Worm (Caenorhabditis elegans) whole organism, L4 larva: ENCODE measurements around the gene zfp-1.

Experiments
- F10B5.3 ChIP-seq: sonication (generic microtip); optimal IDR thresholded peaks from 2 replicates; lab custom pipeline; 2016; ENCODE audit warnings: mild to moderate bottlenecking, missing genetic modification characterization, missing compliant biosample characterization
- F26F4.8 ChIP-seq: fragments of 200-800 bp; sonication (Bioruptor generic); conservative IDR thresholded peaks from 2 replicates; pipeline ENCODE4 v1.3.6; 2022; ENCODE audit warnings: missing genetic modification characterization, missing compliant biosample characterization
- F44E2.7 ChIP-seq: fragments of 200-800 bp; sonication (Bioruptor generic); IDR thresholded peaks from 2 replicates; pipeline ENCODE4 v2.1.2; 2022; ENCODE audit warnings: missing genetic modification characterization, missing compliant biosample characterization
- T26A8.4 ChIP-seq: fragments of 200-800 bp; sonication (Bioruptor generic); IDR thresholded peaks from 2 replicates; pipeline ENCODE4 v1.3.6; 2022; ENCODE audit warnings: missing genetic modification characterization, missing compliant biosample characterization
- Y105C5A.15 ChIP-seq: fragments of 200-800 bp; sonication (Bioruptor generic); IDR thresholded peaks from 2 replicates; pipeline ENCODE4 v1.3.6; 2022; ENCODE audit warnings: missing genetic modification characterization, missing compliant biosample characterization
- Y48G9A.11 ChIP-seq: fragments of 200-800 bp; sonication (Bioruptor generic); IDR thresholded peaks from 2 replicates; pipeline ENCODE4 v1.3.6; 2022; ENCODE audit warnings: missing genetic modification reagents, missing genetic modification characterization, missing compliant biosample characterization
- Y5F2A.4 ChIP-seq: fragments of 200-800 bp; sonication (Bioruptor generic); optimal IDR thresholded peaks from 2 replicates; lab custom pipeline; 2018; ENCODE audit warnings: mild to moderate bottlenecking, missing genetic modification characterization, missing compliant biosample characterization
- ZK337.2 ChIP-seq: fragments of 200-800 bp; sonication (Bioruptor generic); IDR thresholded peaks from 2 replicates; pipeline ENCODE4 v1.3.6; 2022; ENCODE audit warnings: missing genetic modification reagents, missing genetic modification characterization, missing compliant biosample characterization
- aha-1 ChIP-seq: fragments of 150-350 bp; peaks from one replicate; lab custom pipeline; 2014; ENCODE audit warnings: missing biosample characterization, missing genetic modification characterization
- arid-1 ChIP-seq: fragments of 200-800 bp; sonication (Bioruptor generic); conservative IDR thresholded peaks from 2 replicates; pipeline ENCODE4 v1.3.6; 2022; ENCODE audit warnings: missing genetic modification reagents, missing genetic modification characterization, missing compliant biosample characterization
- attf-4 ChIP-seq: sonication (generic microtip); optimal IDR thresholded peaks from 3 replicates; lab custom pipeline; 2017; ENCODE audit warnings: missing biosample characterization, missing genetic modification characterization
- ceh-44 ChIP-seq: fragments of 200-800 bp; sonication (Bioruptor generic); IDR thresholded peaks from 2 replicates; pipeline ENCODE4 v1.3.6; 2022; ENCODE audit warnings: missing genetic modification reagents, missing genetic modification characterization, missing compliant biosample characterization
- ceh-82 ChIP-seq: sonication (generic microtip); optimal IDR thresholded peaks from 2 replicates; lab custom pipeline; 2017; ENCODE audit warnings: missing biosample characterization, missing genetic modification characterization
- ces-1 ChIP-seq: fragments of 150-350 bp; sonication (generic microtip); optimal IDR thresholded peaks from 4 replicates; lab custom pipeline; 2014; ENCODE audit warnings: missing biosample characterization, missing genetic modification reagents, missing genetic modification characterization
- cey-2 ChIP-seq: sonication (generic microtip); optimal IDR thresholded peaks from 3 replicates; lab custom pipeline; 2017; ENCODE audit warnings: missing genetic modification characterization, mild to moderate bottlenecking, missing compliant biosample characterization, antibody characterized with exemption, borderline replicate concordance; ENCODE audit not compliant: insufficient read depth
- ctbp-1 ChIP-seq: fragments of 200-800 bp; sonication (Bioruptor generic); IDR thresholded peaks from 2 replicates; pipeline ENCODE4 v1.3.6; 2022; ENCODE audit warnings: missing genetic modification reagents, missing genetic modification characterization, missing compliant biosample characterization
- daf-12 ChIP-seq: fragments of 150-350 bp; optimal IDR thresholded peaks from 2 replicates; lab custom pipeline; 2014; ENCODE audit warnings: missing biosample characterization, missing genetic modification reagents, missing genetic modification characterization
- daf-16 ChIP-seq, 3 experiments: sonication (generic microtip); optimal IDR thresholded peaks; 2 replicates each; lab custom pipeline; 2016 to 2017; ENCODE audit warnings: missing genetic modification characterization in 3 of 3, missing genetic modification reagents in 3 of 3, mild to moderate bottlenecking in 2 of 3, missing compliant biosample characterization in 2 of 3, missing biosample characterization in 1 of 3, moderate library complexity in 1 of 3
- daf-19 ChIP-seq: fragments of 200-800 bp; sonication (Bioruptor generic); conservative IDR thresholded peaks from 2 replicates; pipeline ENCODE4 v1.3.6; 2022; ENCODE audit warnings: missing genetic modification characterization, missing compliant biosample characterization
- dmd-9 ChIP-seq: fragments of 200-800 bp; sonication (Bioruptor generic); IDR thresholded peaks from 2 replicates; pipeline ENCODE4 v1.3.6; 2022; ENCODE audit warnings: missing genetic modification reagents, missing genetic modification characterization, missing compliant biosample characterization
- dpl-1 ChIP-seq: fragments of 150-350 bp; optimal IDR thresholded peaks from 2 replicates; lab custom pipeline; 2014; ENCODE audit warnings: missing biosample characterization, missing genetic modification reagents, missing genetic modification characterization
- egl-43 ChIP-seq: fragments of 200-800 bp; sonication (Bioruptor generic); IDR thresholded peaks from 2 replicates; pipeline ENCODE4 v1.3.6; 2022; ENCODE audit warnings: missing genetic modification reagents, missing genetic modification characterization, missing compliant biosample characterization
- hif-1 ChIP-seq, 2 experiments: sonication (generic microtip); optimal IDR thresholded peaks; 2 replicates each; lab custom pipeline; 2016 to 2017; ENCODE audit warnings: missing compliant biosample characterization in 2 of 2, missing genetic modification characterization in 2 of 2, missing genetic modification reagents in 2 of 2, missing genotype in 2 of 2, mild to moderate bottlenecking in 1 of 2
- hlh-11 ChIP-seq: fragments of 200-800 bp; sonication (Bioruptor generic); optimal IDR thresholded peaks from 2 replicates; lab custom pipeline; 2018; ENCODE audit warnings: mild to moderate bottlenecking, missing genetic modification characterization, missing compliant biosample characterization
- hlh-30 ChIP-seq: sonication (generic microtip); optimal IDR thresholded peaks from 2 replicates; lab custom pipeline; 2017; ENCODE audit warnings: antibody characterized with exemption, mild to moderate bottlenecking, missing genetic modification characterization, missing compliant biosample characterization; ENCODE audit not compliant: insufficient read depth
- jun-1 ChIP-seq: fragments of 150-350 bp; optimal IDR thresholded peaks from 2 replicates; lab custom pipeline; 2014; ENCODE audit warnings: missing biosample characterization, missing genetic modification reagents, missing genetic modification characterization
- lim-7 ChIP-seq: fragments of 200-800 bp; sonication (Bioruptor generic); IDR thresholded peaks from 2 replicates; pipeline ENCODE4 v1.3.6; 2022; ENCODE audit warnings: missing genetic modification characterization, missing compliant biosample characterization
- lin-1 ChIP-seq: fragments of 200-800 bp; sonication (Bioruptor generic); IDR thresholded peaks from 2 replicates; pipeline ENCODE4 v1.3.6; 2022; ENCODE audit warnings: missing genetic modification reagents, missing genetic modification characterization, missing compliant biosample characterization
- lin-13 ChIP-seq: fragments of 150-350 bp; optimal IDR thresholded peaks from 2 replicates; lab custom pipeline; 2014; ENCODE audit warnings: missing biosample characterization, missing genetic modification reagents, missing genetic modification characterization
- lin-39 ChIP-seq: fragments of 150-350 bp; optimal IDR thresholded peaks from 2 replicates; lab custom pipeline; 2014; ENCODE audit warnings: missing biosample characterization, missing genetic modification reagents, missing genetic modification characterization
- madf-5 ChIP-seq, 2 experiments: fragments of 200-800 bp; sonication (Bioruptor generic); IDR thresholded peaks; 2 replicates each; pipeline ENCODE4 v1.3.6; 2022; ENCODE audit warnings: missing compliant biosample characterization in 2 of 2, missing genetic modification characterization in 2 of 2
- madf-9 ChIP-seq: fragments of 200-800 bp; sonication (Bioruptor generic); conservative IDR thresholded peaks from 2 replicates; pipeline ENCODE4 v1.3.6; 2022; ENCODE audit warnings: missing genetic modification reagents, missing genetic modification characterization, missing compliant biosample characterization
- mdl-1 ChIP-seq, 2 experiments: fragments of 150-350 bp in 1 of 2; sonication (generic microtip) in 1 of 2; optimal IDR thresholded peaks; 2 replicates each; lab custom pipeline; 2014 to 2017; ENCODE audit warnings: missing biosample characterization in 2 of 2, missing genetic modification characterization in 2 of 2
- mep-1 ChIP-seq: fragments of 150-350 bp; sonication (generic microtip); optimal IDR thresholded peaks from 3 replicates; lab custom pipeline; 2014; ENCODE audit warnings: missing biosample characterization, missing genetic modification characterization
- mes-2 ChIP-seq: sonication (generic microtip); optimal IDR thresholded peaks from 2 replicates; lab custom pipeline; 2016; ENCODE audit warnings: missing genotype, mild to moderate bottlenecking, missing genetic modification characterization, missing compliant biosample characterization; ENCODE audit not compliant: poor library complexity, severe bottlenecking
- nhr-10 ChIP-seq: fragments of 150-350 bp; optimal IDR thresholded peaks from 2 replicates; lab custom pipeline; 2014; ENCODE audit warnings: missing biosample characterization, missing genetic modification characterization
- nhr-111 ChIP-seq: fragments of 200-800 bp; sonication (Bioruptor generic); optimal IDR thresholded peaks from 2 replicates; lab custom pipeline; 2018; ENCODE audit warnings: mild to moderate bottlenecking, missing genetic modification characterization, missing compliant biosample characterization
- nhr-237 ChIP-seq: sonication (generic microtip); optimal IDR thresholded peaks from 2 replicates; lab custom pipeline; 2017; ENCODE audit warnings: missing biosample characterization, missing genetic modification characterization
- nhr-41 ChIP-seq: fragments of 200-800 bp; sonication (Bioruptor generic); IDR thresholded peaks from 2 replicates; pipeline ENCODE4 v1.3.6; 2022; ENCODE audit warnings: missing genetic modification reagents, missing genetic modification characterization, missing compliant biosample characterization
- nhr-42 ChIP-seq: fragments of 200-800 bp; sonication (Bioruptor generic); IDR thresholded peaks from 2 replicates; pipeline ENCODE4 v1.3.6; 2022; ENCODE audit warnings: missing genetic modification characterization, missing compliant biosample characterization
- nhr-6 ChIP-seq: fragments of 150-350 bp; optimal IDR thresholded peaks from 2 replicates; lab custom pipeline; 2014; ENCODE audit warnings: missing biosample characterization, missing genetic modification characterization
- php-3 ChIP-seq: fragments of 200-800 bp; sonication (Bioruptor generic); IDR thresholded peaks from 2 replicates; pipeline ENCODE4 v1.3.6; 2022; ENCODE audit warnings: missing genetic modification reagents, missing genetic modification characterization, missing compliant biosample characterization
- pqm-1 ChIP-seq: sonication (generic microtip); optimal IDR thresholded peaks from 2 replicates; lab custom pipeline; 2017; ENCODE audit warnings: missing biosample characterization, missing genetic modification characterization
- set-16 ChIP-seq: fragments of 200-800 bp; sonication (Bioruptor generic); IDR thresholded peaks from 2 replicates; pipeline ENCODE4 v1.3.6; 2022; ENCODE audit warnings: missing genetic modification reagents, missing genetic modification characterization, missing compliant biosample characterization
- snpc-4 ChIP-seq: fragments of 150-350 bp; optimal IDR thresholded peaks from 2 replicates; lab custom pipeline; 2014; ENCODE audit warnings: missing biosample characterization, missing genetic modification characterization
- tag-97 ChIP-seq: fragments of 200-800 bp; sonication (Bioruptor generic); IDR thresholded peaks from 2 replicates; pipeline ENCODE4 v1.3.6; 2022; ENCODE audit warnings: missing genetic modification characterization, missing compliant biosample characterization
- tra-1 ChIP-seq: fragments of 200-800 bp; sonication (Bioruptor generic); IDR thresholded peaks from 2 replicates; pipeline ENCODE4 v1.3.6; 2022; ENCODE audit warnings: missing genetic modification reagents, missing genetic modification characterization, missing compliant biosample characterization
- unc-130 ChIP-seq: sonication (generic microtip); optimal IDR thresholded peaks from 2 replicates; lab custom pipeline; 2016; ENCODE audit warnings: missing genetic modification reagents, missing genetic modification characterization, missing compliant biosample characterization
- zip-11 ChIP-seq: fragments of 200-800 bp; sonication (Bioruptor generic); IDR thresholded peaks from 2 replicates; pipeline ENCODE4 v1.3.6; 2022; ENCODE audit warnings: missing genetic modification characterization, missing compliant biosample characterization
- zip-2 ChIP-seq: fragments of 150-350 bp; optimal IDR thresholded peaks from 2 replicates; lab custom pipeline; 2014; ENCODE audit warnings: missing biosample characterization, missing genetic modification characterization
- ztf-7 ChIP-seq: fragments of 150-350 bp; optimal IDR thresholded peaks from 2 replicates; lab custom pipeline; 2014; ENCODE audit warnings: missing biosample characterization, missing genetic modification characterization

zfp-1 gene

DNA sequence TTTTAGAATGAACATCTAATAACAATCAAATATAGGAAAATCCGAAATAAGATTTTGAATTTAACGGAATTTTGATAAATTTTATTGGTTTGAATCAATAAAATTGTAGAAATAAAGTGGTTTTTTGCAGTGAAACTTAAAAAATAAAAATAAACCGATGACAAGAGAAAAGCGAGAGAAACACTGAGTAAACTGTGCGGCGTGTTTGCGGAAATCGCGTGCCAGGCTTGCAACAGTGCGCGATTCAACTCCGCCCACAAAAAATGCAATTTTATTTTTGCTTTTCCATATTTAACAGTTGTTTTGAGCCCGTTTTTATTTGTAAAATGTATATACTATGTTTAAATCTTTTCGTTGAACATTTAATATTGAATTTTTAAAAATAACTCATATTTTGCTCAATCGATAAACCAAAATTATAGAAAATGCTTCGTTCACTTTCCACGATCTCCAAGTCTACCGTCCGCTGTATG lies 23.4 kb upstream of the zfp-1 start, which contains the start of gene mtss-1 (continued):
- no peak for TF ChIP-seq ZK337.2 (GFP tag; lab: Robert Waterston, UW)
- 0 out of 2 replicates have a peak, but pooled peaks have one; percentile 35 for TF ChIP-seq T26A8.4 (GFP tag; lab: Robert Waterston, UW)
- peak; percentile 11 for TF ChIP-seq nhr-6 (tag; lab: Kevin White, UChicago)
- no peak for TF ChIP-seq ceh-44 (GFP tag; lab: Robert Waterston, UW)
- no peak for TF ChIP-seq php-3 (GFP tag; lab: Robert Waterston, UW)
- TF ChIP-seq Y48G9A.11 (GFP tag; lab: Robert Waterston, UW) = no peak
- no peak for TF ChIP-seq tag-97 (GFP tag; lab: Robert Waterston, UW)
- TF ChIP-seq egl-43 = no peak
- no peak for TF ChIP-seq mdl-1 (tag; optimal IDR thresholded peaks at IDR 0.05; lab: Kevin White, UChicago)
- no peak for TF ChIP-seq dmd-9 (GFP tag; lab: Robert Waterston, UW)
- TF ChIP-seq ztf-7 (tag; lab: Kevin White, UChicago) = peak; percentile 51
- TF ChIP-seq nhr-237 = no peak
- peak in 1 of 2 experiments; percentile 34 for TF ChIP-seq hif-1 (tag; optimal IDR thresholded peaks at IDR 0.05; lab: Kevin White, UChicago)
- no peak for TF ChIP-seq cey-2 (tag; lab: Kevin White, UChicago)
- no peak for TF ChIP-seq Y5F2A.4 (GFP tag; lab: Kevin White, UChicago)
- no peak for TF ChIP-seq madf-5 (GFP tag; IDR thresholded peaks at IDR 0.05; lab: Robert Waterston, UW)
- no peak for TF ChIP-seq lin-1 (GFP tag; lab: Robert Waterston, UW)
- 0 out of 2 replicates have a peak, but pooled peaks have one; percentile 53 for TF ChIP-seq arid-1 (GFP tag; lab: Robert Waterston, UW)
- no peak for TF ChIP-seq nhr-10
- no peak for TF ChIP-seq tra-1 (GFP tag; lab: Robert Waterston, UW)
- no peak for TF ChIP-seq pqm-1 (tag; lab: Kevin White, UChicago)
- TF ChIP-seq set-16 (GFP tag; lab: Robert Waterston, UW) = no peak
- peak; percentile 72 for TF ChIP-seq unc-130 (GFP tag; lab: Kevin White, UChicago)
- TF ChIP-seq lim-7 (GFP tag; lab: Robert Waterston, UW) = no peak
- TF ChIP-seq attf-4 (tag; lab: Kevin White, UChicago) = no peak
- no peak for TF ChIP-seq ctbp-1
- no peak for TF ChIP-seq nhr-111 (GFP tag; lab: Kevin White, UChicago)
- no peak for TF ChIP-seq nhr-42
- no peak for TF ChIP-seq daf-12 (tag; lab: Kevin White, UChicago)
- TF ChIP-seq ceh-82 (tag; lab: Kevin White, UChicago) = no peak
- no peak for TF ChIP-seq F44E2.7 (GFP tag; lab: Robert Waterston, UW)
- no peak for TF ChIP-seq daf-19 (GFP tag; lab: Robert Waterston, UW)
- TF ChIP-seq hlh-11 (tag; lab: Kevin White, UChicago) = peak; percentile 33
- TF ChIP-seq mes-2 (tag; lab: Kevin White, UChicago) = peak; percentile 86
- TF ChIP-seq snpc-4 (tag; lab: Kevin White, UChicago) = no peak
- TF ChIP-seq F26F4.8 (GFP tag; lab: Robert Waterston, UW) = no peak
- no peak for TF ChIP-seq madf-9
- no peak for TF ChIP-seq zip-2 (tag; lab: Kevin White, UChicago)
- no peak for TF ChIP-seq daf-16 (GFP tag; optimal IDR thresholded peaks at IDR 0.05; lab: Kevin White, UChicago)
- peak; percentile 65 for TF ChIP-seq daf-16 (tag; optimal IDR thresholded peaks at IDR 0.05; lab: Kevin White, UChicago)
- TF ChIP-seq aha-1 (tag; lab: Kevin White, UChicago) = no peak
- TF ChIP-seq nhr-41 (GFP tag; lab: Robert Waterston, UW) = no peak
- TF ChIP-seq lin-39 (tag; lab: Kevin White, UChicago) = no peak
- TF ChIP-seq mep-1 (tag; lab: Kevin White, UChicago) = peak; percentile 59
- TF ChIP-seq zip-11 (GFP tag; lab: Robert Waterston, UW) = no peak
- peak; percentile 50 for TF ChIP-seq dpl-1
- TF ChIP-seq jun-1 (tag; lab: Kevin White, UChicago) = no peak
- TF ChIP-seq Y105C5A.15 (GFP tag; lab: Robert Waterston, UW) = no peak
- TF ChIP-seq lin-13 (GFP tag; lab: Kevin White, UChicago) = no peak
- no peak for TF ChIP-seq ces-1 (GFP tag; lab: Kevin White, UChicago)
- TF ChIP-seq hlh-30 (tag; lab: Kevin White, UChicago) = peak; percentile 50
- no peak for TF ChIP-seq F10B5.3 (tag; lab: Kevin White, UChicago)
